Fruit fly (Drosophila melanogaster) whole organism, pupa: Measurements from ENCODE around the gene CG14657.

Source experiments
- CG10348 ChIP-seq: fragments of 200-800 bp; sonication (Bioruptor generic); IDR thresholded peaks from 2 replicates; pipeline ENCODE4 v1.3.6; 2022; ENCODE audit warnings: missing biosample characterization, missing genetic modification characterization
- CG12605 ChIP-seq: fragments of 200-800 bp; sonication (Bioruptor generic); IDR thresholded peaks from 2 replicates; pipeline ENCODE4 v1.3.6; 2022; ENCODE audit warnings: missing biosample characterization, missing genetic modification characterization
- CG13204 ChIP-seq: fragments of 200-800 bp; sonication (Bioruptor generic); optimal IDR thresholded peaks from 2 replicates; lab custom pipeline; 2018; ENCODE audit warnings: missing biosample characterization, mild to moderate bottlenecking, missing genetic modification characterization, moderate library complexity
- CG14655 ChIP-seq: fragments of 200-800 bp; sonication (Bioruptor generic); optimal IDR thresholded peaks from 3 replicates; lab custom pipeline; 2017; ENCODE audit warnings: mild to moderate bottlenecking, missing biosample characterization, missing genetic modification reagents, missing genetic modification characterization
- CG15710 ChIP-seq: fragments of 200-800 bp; sonication (Bioruptor generic); optimal IDR thresholded peaks from 2 replicates; lab custom pipeline; 2018; ENCODE audit warnings: missing biosample characterization, mild to moderate bottlenecking, missing genetic modification characterization, moderate library complexity
- CG17806 ChIP-seq: fragments of 200-800 bp; sonication (Bioruptor generic); optimal IDR thresholded peaks from 2 replicates; lab custom pipeline; 2018; ENCODE audit warnings: missing biosample characterization, mild to moderate bottlenecking, missing genetic modification characterization, moderate library complexity
- CG32121 ChIP-seq: fragments of 200-800 bp; sonication (Bioruptor generic); IDR thresholded peaks from 2 replicates; pipeline ENCODE4 v1.3.6; 2022; ENCODE audit warnings: missing biosample characterization, missing genetic modification characterization
- CG34367 ChIP-seq: fragments of 200-800 bp; sonication (Bioruptor generic); optimal IDR thresholded peaks from 2 replicates; lab custom pipeline; 2018; ENCODE audit warnings: missing biosample characterization, mild to moderate bottlenecking, missing genetic modification characterization
- CG4496 ChIP-seq: fragments of 200-800 bp; sonication (Bioruptor generic); IDR thresholded peaks from 3 replicates; pipeline ENCODE4 v1.3.6; 2022; ENCODE audit warnings: missing biosample characterization, missing genetic modification characterization
- CG8159 ChIP-seq: fragments of 200-800 bp; sonication (Bioruptor generic); optimal IDR thresholded peaks from 3 replicates; lab custom pipeline; 2018; ENCODE audit warnings: missing biosample characterization, mild to moderate bottlenecking, missing genetic modification characterization, moderate library complexity
- CG8301 ChIP-seq: fragments of 200-800 bp; sonication (Bioruptor generic); optimal IDR thresholded peaks from 2 replicates; lab custom pipeline; 2018; ENCODE audit warnings: missing biosample characterization, mild to moderate bottlenecking, missing genetic modification characterization
- CG9948 ChIP-seq: fragments of 200-800 bp; sonication (Bioruptor generic); optimal IDR thresholded peaks from 2 replicates; lab custom pipeline; 2018; ENCODE audit warnings: missing biosample characterization, mild to moderate bottlenecking, missing genetic modification characterization, moderate library complexity
- D1 ChIP-seq: fragments of 200-800 bp; sonication (Bioruptor generic); optimal IDR thresholded peaks from 2 replicates; lab custom pipeline; 2018; ENCODE audit warnings: missing biosample characterization, mild to moderate bottlenecking, missing genetic modification characterization, moderate library complexity
- EcR ChIP-seq: fragments of 200-800 bp; sonication (Bioruptor generic); optimal IDR thresholded peaks from 3 replicates; lab custom pipeline; 2019; ENCODE audit warnings: missing biosample characterization, missing genetic modification characterization, mild to moderate bottlenecking, moderate library complexity, missing genetic modification reagents
- Ets98B ChIP-seq: fragments of 200-800 bp; sonication (Bioruptor generic); IDR thresholded peaks from 2 replicates; pipeline ENCODE4 v1.3.6; 2022; ENCODE audit warnings: missing biosample characterization, missing genetic modification characterization
- Pif1A ChIP-seq: fragments of 200-800 bp; sonication (Bioruptor generic); optimal IDR thresholded peaks from 3 replicates; lab custom pipeline; 2016; ENCODE audit warnings: missing biosample characterization, missing genetic modification characterization
- Pif1B ChIP-seq: fragments of 200-800 bp; sonication (Bioruptor generic); optimal IDR thresholded peaks from 3 replicates; lab custom pipeline; 2016; ENCODE audit warnings: missing biosample characterization, missing genetic modification characterization
- Snoo ChIP-seq: fragments of 200-800 bp; sonication (Bioruptor generic); optimal IDR thresholded peaks from 3 replicates; lab custom pipeline; 2017; ENCODE audit warnings: missing biosample characterization, mild to moderate bottlenecking, missing genetic modification characterization, inconsistent platforms
- fd96Ca ChIP-seq: fragments of 200-800 bp; sonication (Bioruptor generic); IDR thresholded peaks from 3 replicates; pipeline ENCODE4 v1.3.6; 2022; ENCODE audit warnings: missing biosample characterization, missing genetic modification characterization
- gl ChIP-seq: fragments of 200-800 bp; sonication (Bioruptor generic); optimal IDR thresholded peaks from 2 replicates; lab custom pipeline; 2018; ENCODE audit warnings: missing biosample characterization, mild to moderate bottlenecking, missing genetic modification characterization
- rn ChIP-seq: fragments of 200-800 bp; sonication (Bioruptor generic); IDR thresholded peaks from 2 replicates; pipeline ENCODE4 v1.3.6; 2022; ENCODE audit warnings: missing biosample characterization, missing genetic modification characterization

Gene CG14657

dm6 chr3R:4814677-4815076 is 6.6 kb downstream of the CG14657 start:
- TF ChIP-seq CG13204 (GFP tag; lab: Kevin White, UChicago): no peak
- no peak for TF ChIP-seq CG32121
- TF ChIP-seq CG12605 (GFP tag; lab: Robert Waterston, UW): no peak
- TF ChIP-seq CG8301 (tag; lab: Kevin White, UChicago): no peak
- TF ChIP-seq CG4496: no peak
- TF ChIP-seq Snoo (tag; lab: Kevin White, UChicago): no peak
- no peak for TF ChIP-seq Pif1B (GFP tag; lab: Kevin White, UChicago)
- no peak for TF ChIP-seq D1 (tag; lab: Kevin White, UChicago)
- no peak for TF ChIP-seq CG15710 (tag; lab: Kevin White, UChicago)
- TF ChIP-seq CG8159 (tag; lab: Kevin White, UChicago): no peak
- no peak for TF ChIP-seq gl (tag; lab: Kevin White, UChicago)
- TF ChIP-seq Ets98B (GFP tag; lab: Robert Waterston, UW): no peak
- TF ChIP-seq CG9948 (tag; lab: Kevin White, UChicago): no peak
- no peak for TF ChIP-seq CG17806 (tag; lab: Kevin White, UChicago)
- TF ChIP-seq CG10348 (GFP tag; lab: Robert Waterston, UW): no peak
- TF ChIP-seq CG34367 (tag; lab: Kevin White, UChicago): no peak
- TF ChIP-seq EcR (GFP tag; lab: Kevin White, UChicago): no peak
- no peak for TF ChIP-seq fd96Ca (GFP tag; lab: Robert Waterston, UW)
- no peak for TF ChIP-seq rn (GFP tag; lab: Robert Waterston, UW)

- TF ChIP-seq CG4496 (0 out of 3 replicates have a peak, but pooled peaks have one; percentile 40), gl (tag; lab: Kevin White, UChicago) (peak; percentile 33), fd96Ca (GFP tag; lab: Robert Waterston, UW) (peak; percentile 62; the same call in 2 of the 3 replicates), CG17806 (tag; lab: Kevin White, UChicago) (no peak), CG13204 (GFP tag; lab: Kevin White, UChicago) (no peak), CG14655 (GFP tag; lab: Kevin White, UChicago) (no peak), CG12605 (GFP tag; lab: Robert Waterston, UW) (peak; percentile 14; the same call in 1 of the 2 replicates), CG10348 (GFP tag; lab: Robert Waterston, UW) (no peak), CG8301 (tag; lab: Kevin White, UChicago) (no peak), CG8159 (tag; lab: Kevin White, UChicago) (no peak), D1 (tag; lab: Kevin White, UChicago) (no peak), CG32121 (peak; percentile 34; the same call in 1 of the 2 replicates), Pif1B (GFP tag; lab: Kevin White, UChicago) (no peak), rn (GFP tag; lab: Robert Waterston, UW) (no peak), CG15710 (tag; lab: Kevin White, UChicago) (peak; percentile 34), Ets98B (GFP tag; lab: Robert Waterston, UW) (peak; percentile 26; the same call in 1 of the 2 replicates), Pif1A (GFP tag; lab: Kevin White, UChicago) (no peak), CG34367 (tag; lab: Kevin White, UChicago) (peak; percentile 9), CG9948 (tag; lab: Kevin White, UChicago) (no peak), EcR (GFP tag; lab: Kevin White, UChicago) (peak; percentile 76), Snoo (tag; lab: Kevin White, UChicago) (peak; percentile 11)
- TF ChIP-seq, all 21 proteins: peak for 10
Observed at dm6 chr3R:4813172-4813716, 8.0 kb downstream of the CG14657 start.

- TF ChIP-seq EcR (GFP tag; lab: Kevin White, UChicago) (peak; percentile 27), CG17806 (tag; lab: Kevin White, UChicago) (no peak), CG8301 (tag; lab: Kevin White, UChicago) (no peak), CG4496 (no peak), CG12605 (GFP tag; lab: Robert Waterston, UW) (0 out of 2 replicates have a peak, but pooled peaks have one; percentile 14), fd96Ca (GFP tag; lab: Robert Waterston, UW) (0 out of 3 replicates have a peak, but pooled peaks have one; percentile 36), CG15710 (tag; lab: Kevin White, UChicago) (no peak)
Observed at dm6 chr3R:4811936-4812534, 9.2 kb downstream of the CG14657 start, which contains the start of the genes Hus1-like and ctrip. Gene Hus1-like, minus strand, starts transcription at chr3R:4812096. Gene ctrip, minus strand, starts transcription at chr3R:4812096.

- TF ChIP-seq CG32121: no peak
- TF ChIP-seq Snoo (tag; lab: Kevin White, UChicago): no peak
- no peak for TF ChIP-seq CG15710 (tag; lab: Kevin White, UChicago)
- no peak for TF ChIP-seq Pif1A (GFP tag; lab: Kevin White, UChicago)
Observed at dm6 chr3R:4811124-4811935, 9.9 kb downstream of the CG14657 start, which contains the start of gene Gmppb. Gene Gmppb, plus strand, starts transcription at chr3R:4811444.
